Worm (Caenorhabditis elegans) whole organism, dauer: ENCODE results near the gene K12H6.7.
"Not testable (repeated sequence)": the region's sequence is repeated elsewhere in the genome, so short reads cannot be mapped to it uniquely, and the experiment has no call there.

Source experiments
- unc-62 ChIP-seq: sonication (generic microtip); optimal IDR thresholded peaks from 2 replicates; lab custom pipeline; 2017; ENCODE audit warnings: missing biosample characterization, missing genetic modification reagents, missing genetic modification characterization

K12H6.7 gene

ce11 chrII:2859315-2859714 lies 22.6 kb upstream of the K12H6.7 start:
- TF ChIP-seq unc-62 (GFP tag; lab: Kevin White, UChicago): no peak

ce11 chrII:2858851-2859250 lies 22.1 kb upstream of the K12H6.7 start:
- no peak for TF ChIP-seq unc-62 (GFP tag; lab: Kevin White, UChicago)

ce11 chrII:2857559-2857958 lies 20.8 kb upstream of the K12H6.7 start:
- no peak for TF ChIP-seq unc-62 (GFP tag; lab: Kevin White, UChicago)

ce11 chrII:2856114-2856513 lies 19.4 kb upstream of the K12H6.7 start:
- no peak for TF ChIP-seq unc-62 (GFP tag; lab: Kevin White, UChicago)

ce11 chrII:2854794-2855193 lies 18.0 kb upstream of the K12H6.7 start:
- TF ChIP-seq unc-62 (GFP tag; lab: Kevin White, UChicago): no peak

ce11 chrII:2853767-2854166 lies 17.0 kb upstream of the K12H6.7 start:
- TF ChIP-seq unc-62 (GFP tag; lab: Kevin White, UChicago): no peak

- no peak for TF ChIP-seq unc-62 (GFP tag; lab: Kevin White, UChicago)
Observed at ce11 chrII:2852493-2852892, 15.7 kb upstream of the K12H6.7 start, which contains the start of gene ptc-3. ptc-3 (minus strand) TSS chrII:2852593.

- TF ChIP-seq unc-62 (GFP tag; lab: Kevin White, UChicago): no peak
Observed at ce11 chrII:2846552-2846951, 9.8 kb upstream of the K12H6.7 start.

- no peak for TF ChIP-seq unc-62 (GFP tag; lab: Kevin White, UChicago)
Observed at ce11 chrII:2845674-2846073, 8.9 kb upstream of the K12H6.7 start.

- no peak for TF ChIP-seq unc-62 (GFP tag; lab: Kevin White, UChicago)
Observed at ce11 chrII:2843088-2843487, 6.3 kb upstream of the K12H6.7 start, which contains the start of gene Y110A2AL.7. Y110A2AL.7 (minus strand) TSS chrII:2843188.

ce11 chrII:2841529-2841928 lies 4.8 kb upstream of the K12H6.7 start, which contains the start of gene Y110A2AL.6:
Y110A2AL.6 (minus strand) TSS chrII:2841629.
- TF ChIP-seq unc-62 (GFP tag; lab: Kevin White, UChicago): no peak

ce11 chrII:2839004-2839403 lies 2.3 kb upstream of the K12H6.7 start, which contains the start of gene Y110A2AL.4:
Y110A2AL.4 (plus strand) TSS chrII:2839304.
- TF ChIP-seq unc-62 (GFP tag; lab: Kevin White, UChicago): not testable (repeated sequence)

- TF ChIP-seq unc-62 (GFP tag; lab: Kevin White, UChicago): no peak
Observed at ce11 chrII:2834105-2834504, 2.6 kb downstream of the K12H6.7 start.

ce11 chrII:2832539-2832938 lies 4.2 kb downstream of the K12H6.7 start:
- no peak for TF ChIP-seq unc-62 (GFP tag; lab: Kevin White, UChicago)

- TF ChIP-seq unc-62 (GFP tag; lab: Kevin White, UChicago): no peak
Observed at ce11 chrII:2832098-2832497, 4.7 kb downstream of the K12H6.7 start.

ce11 chrII:2831173-2831572 lies 5.6 kb downstream of the K12H6.7 start, which contains the start of gene K12H6.6:
K12H6.6 (minus strand) TSS chrII:2831233.
- no peak for TF ChIP-seq unc-62 (GFP tag; lab: Kevin White, UChicago)

ce11 chrII:2830144-2830543 lies 6.6 kb downstream of the K12H6.7 start:
- TF ChIP-seq unc-62 (GFP tag; lab: Kevin White, UChicago): no peak

- no peak for TF ChIP-seq unc-62 (GFP tag; lab: Kevin White, UChicago)
Observed at ce11 chrII:2829482-2829881, 7.3 kb downstream of the K12H6.7 start.
